Fruit fly (Drosophila melanogaster) whole organism, embryonic: ENCODE results near the gene CG6149.

Experiments
- BEAF-32 ChIP-seq: fragments of 200-800 bp; sonication (Bioruptor generic); optimal IDR thresholded peaks from 3 replicates; lab custom pipeline; 2017; ENCODE audit warnings: missing biosample characterization, missing genetic modification characterization, mild to moderate bottlenecking, moderate library complexity, missing genetic modification reagents
- Blimp-1 ChIP-seq: fragments of 200-800 bp; sonication (Bioruptor generic); optimal IDR thresholded peaks from 3 replicates; lab custom pipeline; 2018; ENCODE audit warnings: missing biosample characterization, missing genetic modification characterization, mild to moderate bottlenecking, moderate library complexity, missing genetic modification reagents
- CG10267 ChIP-seq: fragments of 200-800 bp; sonication (Bioruptor generic); optimal IDR thresholded peaks from 2 replicates; lab custom pipeline; 2018; ENCODE audit warnings: missing biosample characterization, mild to moderate bottlenecking, missing genetic modification characterization, moderate library complexity
- CG10543 ChIP-seq: fragments of 200-800 bp; sonication (Bioruptor generic); optimal IDR thresholded peaks from 3 replicates; lab custom pipeline; 2017; ENCODE audit warnings: missing biosample characterization, mild to moderate bottlenecking, missing genetic modification characterization, moderate library complexity
- CG11398 ChIP-seq: fragments of 200-800 bp; sonication (Bioruptor generic); optimal IDR thresholded peaks from 2 replicates; lab custom pipeline; 2016; ENCODE audit warnings: missing biosample characterization, missing genetic modification characterization
- CG11560 ChIP-seq: fragments of 200-800 bp; sonication (Bioruptor generic); IDR thresholded peaks from 3 replicates; pipeline ENCODE4 v1.3.6; 2022; ENCODE audit warnings: missing biosample characterization, missing genetic modification characterization
- CG12942 ChIP-seq: fragments of 200-800 bp; sonication (Bioruptor generic); optimal IDR thresholded peaks from 3 replicates; lab custom pipeline; 2016; ENCODE audit warnings: missing biosample characterization, missing genetic modification characterization
- CG13123 ChIP-seq: fragments of 200-800 bp; sonication (Bioruptor generic); optimal IDR thresholded peaks from 2 replicates; lab custom pipeline; 2016; ENCODE audit warnings: missing biosample characterization, missing genetic modification characterization
- CG13296 ChIP-seq: fragments of 200-800 bp; sonication (Bioruptor generic); optimal IDR thresholded peaks from 3 replicates; lab custom pipeline; 2018; ENCODE audit warnings: missing biosample characterization, mild to moderate bottlenecking, missing genetic modification characterization
- CG17359 ChIP-seq: fragments of 200-800 bp; sonication (Bioruptor generic); optimal IDR thresholded peaks from 3 replicates; lab custom pipeline; 2018; ENCODE audit warnings: missing biosample characterization, mild to moderate bottlenecking, missing genetic modification characterization, moderate library complexity
- CG17361 ChIP-seq: fragments of 200-800 bp; sonication (Bioruptor generic); IDR thresholded peaks from 3 replicates; pipeline ENCODE4 v1.3.6; 2022; ENCODE audit warnings: missing biosample characterization, missing genetic modification characterization
- CG17802 ChIP-seq: fragments of 200-800 bp; sonication (Bioruptor generic); optimal IDR thresholded peaks from 2 replicates; lab custom pipeline; 2018; ENCODE audit warnings: missing biosample characterization, mild to moderate bottlenecking, missing genetic modification characterization, moderate library complexity
- CG1792 ChIP-seq: fragments of 200-800 bp; sonication (Bioruptor generic); optimal IDR thresholded peaks from 2 replicates; lab custom pipeline; 2016; ENCODE audit warnings: missing biosample characterization, missing genetic modification characterization
- CG18262 ChIP-seq: fragments of 200-800 bp; optimal IDR thresholded peaks from 3 replicates; lab custom pipeline; 2019; ENCODE audit warnings: missing biosample characterization, mild to moderate bottlenecking, missing genetic modification characterization, moderate library complexity
- CG18619 ChIP-seq: fragments of 200-800 bp; sonication (Bioruptor generic); optimal IDR thresholded peaks from 3 replicates; lab custom pipeline; 2017; ENCODE audit warnings: missing biosample characterization, mild to moderate bottlenecking, missing genetic modification characterization
- CG18764 ChIP-seq: fragments of 200-800 bp; sonication (Bioruptor generic); optimal IDR thresholded peaks from 3 replicates; lab custom pipeline; 2016; ENCODE audit warnings: missing biosample characterization, missing genetic modification characterization
- CG30403 ChIP-seq: fragments of 200-800 bp; sonication (Bioruptor generic); optimal IDR thresholded peaks from 3 replicates; lab custom pipeline; 2016; ENCODE audit warnings: missing biosample characterization, missing genetic modification characterization
- CG30431 ChIP-seq: fragments of 200-800 bp; sonication (Bioruptor generic); optimal IDR thresholded peaks from 2 replicates; lab custom pipeline; 2017; ENCODE audit warnings: missing biosample characterization, missing genetic modification characterization
- CG33213 ChIP-seq: fragments of 200-800 bp; sonication (Bioruptor generic); optimal IDR thresholded peaks from 3 replicates; lab custom pipeline; 2016; ENCODE audit warnings: missing biosample characterization, missing genetic modification characterization
- CG3847 ChIP-seq: fragments of 200-800 bp; sonication (Bioruptor generic); IDR thresholded peaks from 2 replicates; pipeline ENCODE4 v1.3.6; 2022; ENCODE audit warnings: missing biosample characterization, missing genetic modification characterization
- CG4424 ChIP-seq: fragments of 200-800 bp; sonication (Bioruptor generic); optimal IDR thresholded peaks from 3 replicates; lab custom pipeline; 2016; ENCODE audit warnings: missing biosample characterization, missing genetic modification characterization
- CG7556 ChIP-seq: fragments of 200-800 bp; sonication (Bioruptor generic); optimal IDR thresholded peaks from 2 replicates; lab custom pipeline; 2017; ENCODE audit warnings: missing biosample characterization, mild to moderate bottlenecking, missing genetic modification characterization
- CG8089 ChIP-seq: fragments of 200-800 bp; sonication (Bioruptor generic); optimal IDR thresholded peaks from 3 replicates; lab custom pipeline; 2016; ENCODE audit warnings: missing biosample characterization, missing genetic modification characterization
- CG9817 ChIP-seq: fragments of 200-800 bp; sonication (Bioruptor generic); optimal IDR thresholded peaks from 2 replicates; lab custom pipeline; 2018; ENCODE audit warnings: missing biosample characterization, mild to moderate bottlenecking, missing genetic modification characterization, moderate library complexity
- ERR ChIP-seq: fragments of 200-800 bp; sonication (Bioruptor generic); optimal IDR thresholded peaks from 2 replicates; lab custom pipeline; 2016; ENCODE audit warnings: missing biosample characterization, missing genetic modification characterization
- HLH4C ChIP-seq: fragments of 200-800 bp; sonication (Bioruptor generic); IDR thresholded peaks from 3 replicates; pipeline ENCODE4 v1.3.6; 2022; ENCODE audit warnings: missing biosample characterization, missing genetic modification characterization; ENCODE audit not compliant: partially characterized antibody
- HmgZ ChIP-seq: fragments of 200-800 bp; sonication (Bioruptor generic); optimal IDR thresholded peaks from 2 replicates; lab custom pipeline; 2018; ENCODE audit warnings: missing biosample characterization, mild to moderate bottlenecking, missing genetic modification characterization
- Meics ChIP-seq: fragments of 200-800 bp; sonication (Bioruptor generic); optimal IDR thresholded peaks from 2 replicates; lab custom pipeline; 2017; ENCODE audit warnings: missing biosample characterization, mild to moderate bottlenecking, missing genetic modification characterization
- Sox100B ChIP-seq: fragments of 200-800 bp; sonication (Bioruptor generic); optimal IDR thresholded peaks from 3 replicates; lab custom pipeline; 2018; ENCODE audit warnings: missing biosample characterization, mild to moderate bottlenecking, missing genetic modification characterization
- Usf ChIP-seq: fragments of 200-800 bp; sonication (Bioruptor generic); optimal IDR thresholded peaks from 2 replicates; lab custom pipeline; 2017; ENCODE audit warnings: missing genotype, missing biosample characterization, missing genetic modification characterization
- ab ChIP-seq: fragments of 200-800 bp; sonication (Bioruptor generic); optimal IDR thresholded peaks from 2 replicates; lab custom pipeline; 2016; ENCODE audit warnings: missing biosample characterization, missing genetic modification characterization
- az2 ChIP-seq: fragments of 200-800 bp; sonication (Bioruptor generic); optimal IDR thresholded peaks from 3 replicates; lab custom pipeline; 2016; ENCODE audit warnings: missing biosample characterization, missing genetic modification characterization
- croc ChIP-seq: fragments of 200-800 bp; sonication (Bioruptor generic); conservative IDR thresholded peaks from 3 replicates; pipeline ENCODE4 v1.3.6; 2022; ENCODE audit warnings: missing biosample characterization, missing genetic modification characterization
- crol ChIP-seq: fragments of 200-800 bp; sonication (Bioruptor generic); IDR thresholded peaks from 2 replicates; pipeline ENCODE4 v1.3.6; 2022; ENCODE audit warnings: missing biosample characterization, missing genetic modification characterization
- dati ChIP-seq: fragments of 200-800 bp; sonication (Bioruptor generic); IDR thresholded peaks from 2 replicates; pipeline ENCODE4 v1.3.6; 2022; ENCODE audit warnings: missing biosample characterization, missing genetic modification characterization
- disco-r ChIP-seq: fragments of 200-800 bp; sonication (Bioruptor generic); optimal IDR thresholded peaks from 2 replicates; lab custom pipeline; 2016; ENCODE audit warnings: missing biosample characterization, missing genetic modification characterization
- dmrt11E ChIP-seq: fragments of 200-800 bp; sonication (Bioruptor generic); optimal IDR thresholded peaks from 3 replicates; lab custom pipeline; 2018; ENCODE audit warnings: missing biosample characterization, mild to moderate bottlenecking, missing genetic modification characterization, moderate library complexity
- eyg ChIP-seq: fragments of 200-800 bp; sonication (Bioruptor generic); optimal IDR thresholded peaks from 3 replicates; lab custom pipeline; 2016; ENCODE audit warnings: missing biosample characterization, missing genetic modification characterization
- gsb-n ChIP-seq: fragments of 200-800 bp; sonication (Bioruptor generic); optimal IDR thresholded peaks from 3 replicates; lab custom pipeline; 2018; ENCODE audit warnings: missing biosample characterization, mild to moderate bottlenecking, missing genetic modification characterization
- hth ChIP-seq: fragments of >200 bp; optimal IDR thresholded peaks from 2 replicates; lab custom pipeline; 2017; ENCODE audit warnings: inconsistent platforms
- lilli ChIP-seq: fragments of 200-800 bp; sonication (Bioruptor generic); optimal IDR thresholded peaks from 3 replicates; lab custom pipeline; 2016; ENCODE audit warnings: missing biosample characterization, missing genetic modification characterization
- mld ChIP-seq: fragments of 200-800 bp; sonication (Bioruptor generic); IDR thresholded peaks from 3 replicates; pipeline ENCODE4 v1.3.6; 2022; ENCODE audit warnings: missing biosample characterization, missing genetic modification characterization; ENCODE audit not compliant: partially characterized antibody
- repo ChIP-seq: fragments of 200-800 bp; sonication (Bioruptor generic); optimal IDR thresholded peaks from 2 replicates; lab custom pipeline; 2016; ENCODE audit warnings: missing biosample characterization, missing genetic modification characterization
- rib ChIP-seq: fragments of 200-800 bp; sonication (Bioruptor generic); IDR thresholded peaks from 2 replicates; pipeline ENCODE4 v1.3.6; 2022; ENCODE audit warnings: missing biosample characterization, missing genetic modification characterization
- scrt ChIP-seq: fragments of 200-800 bp; sonication (Bioruptor generic); optimal IDR thresholded peaks from 2 replicates; lab custom pipeline; 2018; ENCODE audit warnings: missing biosample characterization, mild to moderate bottlenecking, missing genetic modification characterization, moderate library complexity
- seq ChIP-seq: fragments of 200-800 bp; sonication (Bioruptor generic); IDR thresholded peaks from 2 replicates; pipeline ENCODE4 v1.3.6; 2022; ENCODE audit warnings: missing biosample characterization, missing genetic modification characterization
- slou ChIP-seq: fragments of 200-800 bp; sonication (Bioruptor generic); optimal IDR thresholded peaks from 3 replicates; lab custom pipeline; 2016; ENCODE audit warnings: missing biosample characterization, missing genetic modification characterization
- tgo ChIP-seq: fragments of 200-800 bp; sonication (Bioruptor generic); IDR thresholded peaks from 3 replicates; pipeline ENCODE4 v1.3.6; 2022; ENCODE audit warnings: missing biosample characterization, missing genetic modification characterization
- tio ChIP-seq: fragments of 200-800 bp; sonication (Bioruptor generic); optimal IDR thresholded peaks from 2 replicates; lab custom pipeline; 2017; ENCODE audit warnings: missing biosample characterization, missing genetic modification characterization, inconsistent platforms
- ttk ChIP-seq: fragments of 200-800 bp; sonication (Bioruptor generic); IDR thresholded peaks from 2 replicates; pipeline ENCODE4 v2.1.2; 2022; ENCODE audit warnings: missing biosample characterization, missing genetic modification characterization
- vnd ChIP-seq: fragments of 200-800 bp; sonication (Bioruptor generic); IDR thresholded peaks from 3 replicates; pipeline ENCODE4 v1.3.6; 2022; ENCODE audit warnings: missing biosample characterization, missing genetic modification characterization; ENCODE audit not compliant: partially characterized antibody

CG6149 gene

dm6 chr3L:11448935-11449334, 13.7 kb upstream of the CG6149 start (continued):
- TF ChIP-seq CG12942 (GFP tag; lab: Kevin White, UChicago): no peak
- no peak for TF ChIP-seq Usf (GFP tag; lab: Kevin White, UChicago)
- TF ChIP-seq Blimp-1 (GFP tag; lab: Kevin White, UChicago): peak; percentile 66
- TF ChIP-seq CG17361 (GFP tag; lab: Robert Waterston, UW): peak; percentile 44; the same call in 1 of the 3 replicates
- peak; percentile 60; the same call in 2 of the 3 replicates for TF ChIP-seq tgo (GFP tag; lab: Robert Waterston, UW)
- TF ChIP-seq mld (GFP tag; lab: Robert Waterston, UW): no peak
- TF ChIP-seq CG30431 (GFP tag; lab: Kevin White, UChicago): peak; percentile 31
- TF ChIP-seq scrt (GFP tag; lab: Kevin White, UChicago): peak; percentile 27
- TF ChIP-seq CG3847: peak; percentile 47; the same call in 1 of the 2 replicates
- peak; percentile 31 for TF ChIP-seq CG18619
- TF ChIP-seq slou (GFP tag; lab: Kevin White, UChicago): no peak
- peak; percentile 42 for TF ChIP-seq CG11398 (GFP tag; lab: Kevin White, UChicago)
- peak; percentile 58 for TF ChIP-seq CG30403 (GFP tag; lab: Kevin White, UChicago)
- no peak for TF ChIP-seq eyg (GFP tag; lab: Kevin White, UChicago)
- TF ChIP-seq CG1792 (GFP tag; lab: Kevin White, UChicago): peak; percentile 44
- TF ChIP-seq CG17359 (tag; lab: Kevin White, UChicago): peak; percentile 52
- TF ChIP-seq CG17802: peak; percentile 28
- TF ChIP-seq croc (GFP tag; lab: Robert Waterston, UW): peak; percentile 41; the same call in 2 of the 3 replicates
- peak; percentile 48 for TF ChIP-seq CG18764
- TF ChIP-seq gsb-n: peak; percentile 25
- 0 out of 3 replicates have a peak, but pooled peaks have one; percentile 32 for TF ChIP-seq CG11560
- 0 out of 2 replicates have a peak, but pooled peaks have one; percentile 29 for TF ChIP-seq seq (GFP tag; lab: Robert Waterston, UW)
- no peak for TF ChIP-seq hth (lab: Kevin White, UChicago)
- peak; percentile 37 for TF ChIP-seq Meics (GFP tag; lab: Kevin White, UChicago)
- peak; percentile 65 for TF ChIP-seq dmrt11E (tag; lab: Kevin White, UChicago)
- no peak for TF ChIP-seq HmgZ (tag; lab: Kevin White, UChicago)
- TF ChIP-seq CG9817 (tag; lab: Kevin White, UChicago): peak; percentile 11
- TF ChIP-seq lilli (GFP tag; lab: Kevin White, UChicago): peak; percentile 57
- TF ChIP-seq CG7556 (GFP tag; lab: Kevin White, UChicago): peak; percentile 20
- TF ChIP-seq dati: no peak
- no peak for TF ChIP-seq BEAF-32
- TF ChIP-seq rib (GFP tag; lab: Robert Waterston, UW): peak; percentile 27; the same call in 1 of the 2 replicates
- peak; percentile 12 for TF ChIP-seq CG33213 (GFP tag; lab: Kevin White, UChicago)
- peak; percentile 21 for TF ChIP-seq CG8089 (GFP tag; lab: Kevin White, UChicago)
- TF ChIP-seq vnd (GFP tag; lab: Robert Waterston, UW): no peak
- peak; percentile 54 for TF ChIP-seq tio (GFP tag; lab: Kevin White, UChicago)
- TF ChIP-seq CG13123 (GFP tag; lab: Kevin White, UChicago): peak; percentile 0
- TF ChIP-seq HLH4C (GFP tag; lab: Robert Waterston, UW): no peak
- peak; percentile 34 for TF ChIP-seq CG4424
- peak; percentile 42 for TF ChIP-seq repo (GFP tag; lab: Kevin White, UChicago)
- TF ChIP-seq disco-r (GFP tag; lab: Kevin White, UChicago): no peak
- TF ChIP-seq CG18262 (tag; lab: Kevin White, UChicago): peak; percentile 53
- peak; percentile 6 for TF ChIP-seq CG10267 (tag; lab: Kevin White, UChicago)
- no peak for TF ChIP-seq Sox100B
- TF ChIP-seq crol (GFP tag; lab: Robert Waterston, UW): 0 out of 2 replicates have a peak, but pooled peaks have one; percentile 13
- no peak for TF ChIP-seq CG13296 (GFP tag; lab: Kevin White, UChicago)
- no peak for TF ChIP-seq CG10543 (GFP tag; lab: Kevin White, UChicago)
- TF ChIP-seq az2: peak; percentile 59
- TF ChIP-seq ab (GFP tag; lab: Kevin White, UChicago): no peak
- TF ChIP-seq ttk (GFP tag; lab: Robert Waterston, UW): peak; percentile 51; the same call in 1 of the 2 replicates
- TF ChIP-seq ERR (GFP tag; lab: Kevin White, UChicago): no peak
